Worm (Caenorhabditis elegans) whole organism, late embryonic: ENCODE data around the gene clec-86.

ENCODE experiments used
- T23F11.4 ChIP-seq: fragments of 200-800 bp; sonication (Bioruptor generic); optimal IDR thresholded peaks from 2 replicates; lab custom pipeline; 2018; ENCODE audit warnings: mild to moderate bottlenecking, missing genetic modification characterization, missing compliant biosample characterization
- Y22D7AL.16 ChIP-seq: sonication (generic microtip); optimal IDR thresholded peaks from 2 replicates; lab custom pipeline; 2016; ENCODE audit warnings: missing genetic modification characterization, missing compliant biosample characterization
- ahr-1 ChIP-seq: sonication (generic microtip); optimal IDR thresholded peaks from 2 replicates; lab custom pipeline; 2016; ENCODE audit warnings: missing genetic modification characterization, missing compliant biosample characterization
- ama-1 ChIP-seq: fragments of 150-350 bp; optimal IDR thresholded peaks from 2 replicates; lab custom pipeline; 2014
- ceh-14 ChIP-seq: sonication (generic microtip); optimal IDR thresholded peaks from 2 replicates; lab custom pipeline; 2016; ENCODE audit warnings: missing genotype, missing genetic modification characterization, missing compliant biosample characterization
- ceh-18 ChIP-seq: sonication (generic microtip); optimal IDR thresholded peaks from 2 replicates; lab custom pipeline; 2016; ENCODE audit warnings: missing genetic modification characterization, missing compliant biosample characterization
- ceh-19 ChIP-seq: fragments of 200-800 bp; sonication (Bioruptor generic); optimal IDR thresholded peaks from 2 replicates; lab custom pipeline; 2018; ENCODE audit warnings: mild to moderate bottlenecking, missing genetic modification characterization, missing compliant biosample characterization
- ceh-2 ChIP-seq: sonication (generic microtip); optimal IDR thresholded peaks from 2 replicates; lab custom pipeline; 2016; ENCODE audit warnings: missing genotype, missing genetic modification characterization, missing compliant biosample characterization
- ceh-22 ChIP-seq: sonication (generic microtip); optimal IDR thresholded peaks from 2 replicates; lab custom pipeline; 2017; ENCODE audit warnings: missing biosample characterization, missing genetic modification characterization
- ceh-24 ChIP-seq: sonication (generic microtip); optimal IDR thresholded peaks from 2 replicates; lab custom pipeline; 2016; ENCODE audit warnings: mild to moderate bottlenecking, missing genetic modification characterization, missing compliant biosample characterization
- ceh-30 ChIP-seq: fragments of 150-350 bp; optimal IDR thresholded peaks from 2 replicates; lab custom pipeline; 2014; ENCODE audit warnings: missing biosample characterization, missing genetic modification characterization
- ceh-31 ChIP-seq: sonication (generic microtip); optimal IDR thresholded peaks from 2 replicates; lab custom pipeline; 2016; ENCODE audit warnings: missing genetic modification characterization, missing compliant biosample characterization
- ceh-34 ChIP-seq: sonication (generic microtip); optimal IDR thresholded peaks from 2 replicates; lab custom pipeline; 2016; ENCODE audit warnings: mild to moderate bottlenecking, missing genetic modification characterization, missing compliant biosample characterization
- ceh-48 ChIP-seq: sonication (generic microtip); optimal IDR thresholded peaks from 2 replicates; lab custom pipeline; 2016; ENCODE audit warnings: missing genetic modification characterization, inconsistent platforms, missing compliant biosample characterization
- dmd-4 ChIP-seq: sonication (generic microtip); optimal IDR thresholded peaks from 2 replicates; lab custom pipeline; 2016; ENCODE audit warnings: borderline replicate concordance, missing genetic modification characterization, missing compliant biosample characterization
- fkh-6 ChIP-seq: sonication (generic microtip); optimal IDR thresholded peaks from 2 replicates; lab custom pipeline; 2016; ENCODE audit warnings: missing genetic modification characterization, missing compliant biosample characterization
- gmeb-2 ChIP-seq: sonication (generic microtip); optimal IDR thresholded peaks from 2 replicates; lab custom pipeline; 2016; ENCODE audit warnings: missing genetic modification characterization, inconsistent platforms, missing compliant biosample characterization
- hlh-13 ChIP-seq: fragments of 200-800 bp; sonication (Bioruptor generic); optimal IDR thresholded peaks from 2 replicates; lab custom pipeline; 2018; ENCODE audit warnings: mild to moderate bottlenecking, missing genetic modification characterization, missing compliant biosample characterization
- hlh-15 ChIP-seq: sonication (generic microtip); optimal IDR thresholded peaks from 2 replicates; lab custom pipeline; 2016; ENCODE audit warnings: missing genetic modification characterization, missing compliant biosample characterization
- hlh-30 ChIP-seq: sonication (generic microtip); optimal IDR thresholded peaks from 2 replicates; lab custom pipeline; 2017; ENCODE audit warnings: antibody characterized with exemption, missing genetic modification characterization, missing compliant biosample characterization; ENCODE audit not compliant: insufficient read depth
- lin-11 ChIP-seq: fragments of 200-800 bp; sonication (Bioruptor generic); optimal IDR thresholded peaks from 2 replicates; lab custom pipeline; 2018; ENCODE audit warnings: mild to moderate bottlenecking, missing genetic modification characterization, missing compliant biosample characterization
- npax-4 ChIP-seq: sonication (generic microtip); optimal IDR thresholded peaks from 2 replicates; lab custom pipeline; 2016; ENCODE audit warnings: missing genetic modification characterization, missing compliant biosample characterization
- odd-2 ChIP-seq: sonication (generic microtip); optimal IDR thresholded peaks from 2 replicates; lab custom pipeline; 2017; ENCODE audit warnings: antibody characterized with exemption, mild to moderate bottlenecking, missing genetic modification characterization, missing compliant biosample characterization
- pat-9 ChIP-seq: fragments of 200-800 bp; sonication (Bioruptor generic); optimal IDR thresholded peaks from 2 replicates; lab custom pipeline; 2018; ENCODE audit warnings: mild to moderate bottlenecking, missing genetic modification characterization, moderate library complexity, missing compliant biosample characterization
- pha-2 ChIP-seq: sonication (generic microtip); optimal IDR thresholded peaks from 2 replicates; lab custom pipeline; 2017; ENCODE audit warnings: mild to moderate bottlenecking, missing genetic modification characterization, missing compliant biosample characterization
- rnt-1 ChIP-seq: sonication (generic microtip); optimal IDR thresholded peaks from 2 replicates; lab custom pipeline; 2016; ENCODE audit warnings: missing genetic modification characterization, missing compliant biosample characterization
- sdc-2 ChIP-seq: sonication (generic microtip); optimal IDR thresholded peaks from 2 replicates; lab custom pipeline; 2016; ENCODE audit warnings: missing genotype, missing genetic modification characterization, missing compliant biosample characterization
- sox-2 ChIP-seq: fragments of 200-800 bp; sonication (Bioruptor generic); IDR thresholded peaks from 2 replicates; pipeline ENCODE4 v1.3.6; 2022; ENCODE audit warnings: missing genetic modification reagents, missing genetic modification characterization, missing compliant biosample characterization
- sox-4 ChIP-seq: sonication (generic microtip); optimal IDR thresholded peaks from 2 replicates; lab custom pipeline; 2017; ENCODE audit warnings: mild to moderate bottlenecking, missing genetic modification characterization, inconsistent platforms, missing compliant biosample characterization
- tbx-2 ChIP-seq: sonication (generic microtip); optimal IDR thresholded peaks from 2 replicates; lab custom pipeline; 2016; ENCODE audit warnings: missing genetic modification characterization, missing compliant biosample characterization
- tbx-7 ChIP-seq: sonication (generic microtip); optimal IDR thresholded peaks from 2 replicates; lab custom pipeline; 2016; ENCODE audit warnings: missing genotype, missing genetic modification characterization, missing compliant biosample characterization
- ttx-3 ChIP-seq: sonication (generic microtip); optimal IDR thresholded peaks from 2 replicates; lab custom pipeline; 2016; ENCODE audit warnings: missing genetic modification reagents, missing genetic modification characterization, missing compliant biosample characterization
- unc-3 ChIP-seq, 2 experiments: fragments of 200-800 bp in 1 of 2; sonication (Bioruptor generic) in 1 of 2; sonication (generic microtip) in 1 of 2; conservative IDR thresholded peaks in 1 of 2; optimal IDR thresholded peaks in 1 of 2; 2 replicates each; pipeline versions ENCODE4 v1.3.6 to Lab custom; 2016 to 2022; ENCODE audit warnings: missing compliant biosample characterization in 2 of 2, missing genetic modification characterization in 2 of 2, missing genetic modification reagents in 1 of 2
- unc-55 ChIP-seq: sonication (generic microtip); optimal IDR thresholded peaks from 2 replicates; lab custom pipeline; 2017; ENCODE audit warnings: missing biosample characterization, missing genetic modification reagents, missing genetic modification characterization
- unc-86 ChIP-seq: sonication (generic microtip); optimal IDR thresholded peaks from 2 replicates; lab custom pipeline; 2016; ENCODE audit warnings: missing genetic modification characterization, missing compliant biosample characterization

The clec-86 gene

ce11 chrX:7153460-7153859 lies 13.8 kb downstream of the clec-86 start:
- TF ChIP-seq pat-9 (peak; percentile 15), sox-4 (tag; lab: Kevin White, UChicago) (peak; percentile 13), pha-2 (no peak), unc-55 (GFP tag; lab: Kevin White, UChicago) (peak; percentile 21), tbx-2 (tag; lab: Kevin White, UChicago) (peak; percentile 44)

- TF ChIP-seq tbx-7 (tag; lab: Kevin White, UChicago), result no peak
- no peak for TF ChIP-seq ceh-22
- TF ChIP-seq ceh-34 (tag; lab: Kevin White, UChicago), result no peak
- TF ChIP-seq rnt-1 (tag; lab: Kevin White, UChicago), result no peak
- TF ChIP-seq ceh-14 (tag; lab: Kevin White, UChicago), result no peak
- no peak for TF ChIP-seq hlh-30 (tag; lab: Kevin White, UChicago)
- no peak for TF ChIP-seq unc-86 (tag; lab: Kevin White, UChicago)
- no peak for TF ChIP-seq fkh-6 (tag; lab: Kevin White, UChicago)
- no peak for TF ChIP-seq hlh-13 (GFP tag; lab: Kevin White, UChicago)
- no peak for TF ChIP-seq Y22D7AL.16 (tag; lab: Kevin White, UChicago)
- no peak for TF ChIP-seq lin-11 (tag; lab: Kevin White, UChicago)
- TF ChIP-seq ceh-19 (GFP tag; lab: Kevin White, UChicago), result no peak
- TF ChIP-seq ceh-30 (tag; lab: Kevin White, UChicago), result no peak
- TF ChIP-seq sdc-2, result no peak
- TF ChIP-seq ahr-1 (tag; lab: Kevin White, UChicago), result no peak
- TF ChIP-seq pat-9, result no peak
- no peak for TF ChIP-seq ceh-31 (tag; lab: Kevin White, UChicago)
- no peak for TF ChIP-seq tbx-2 (tag; lab: Kevin White, UChicago)
- TF ChIP-seq unc-55 (GFP tag; lab: Kevin White, UChicago), result no peak
- no peak for TF ChIP-seq sox-4 (tag; lab: Kevin White, UChicago)
Observed at ce11 chrX:7155879-7156278, 16.2 kb downstream of the clec-86 start, which contains the start of gene C54D1.7. Gene C54D1.7 (minus strand): TSS chrX:7156035.

ce11 chrX:7157483-7157882 lies 17.8 kb downstream of the clec-86 start:
- TF ChIP-seq sox-2 (GFP tag; lab: Robert Waterston, UW) (no peak), unc-3 (GFP tag; conservative IDR thresholded peaks at IDR 0.05; lab: Robert Waterston, UW) (no peak), unc-3 (tag; optimal IDR thresholded peaks at IDR 0.05; lab: Kevin White, UChicago) (no peak), T23F11.4 (GFP tag; lab: Kevin White, UChicago) (no peak), hlh-15 (no peak)

- no peak for TF ChIP-seq fkh-6 (tag; lab: Kevin White, UChicago)
- TF ChIP-seq rnt-1 (tag; lab: Kevin White, UChicago), result no peak
- TF ChIP-seq T23F11.4 (GFP tag; lab: Kevin White, UChicago), result no peak
- TF ChIP-seq lin-11 (tag; lab: Kevin White, UChicago), result no peak
- TF ChIP-seq ttx-3 (tag; lab: Kevin White, UChicago), result no peak
- TF ChIP-seq ceh-2 (tag; lab: Kevin White, UChicago), result no peak
- TF ChIP-seq odd-2, result no peak
- TF ChIP-seq ama-1 (lab: Kevin White, UChicago), result no peak
- TF ChIP-seq ceh-18 (tag; lab: Kevin White, UChicago), result no peak
- TF ChIP-seq ceh-48 (tag; lab: Kevin White, UChicago), result no peak
- no peak for TF ChIP-seq npax-4 (tag; lab: Kevin White, UChicago)
- TF ChIP-seq ceh-24 (tag; lab: Kevin White, UChicago), result no peak
- no peak for TF ChIP-seq gmeb-2 (tag; lab: Kevin White, UChicago)
- no peak for TF ChIP-seq dmd-4 (tag; lab: Kevin White, UChicago)
- TF ChIP-seq hlh-15, result no peak
- no peak for TF ChIP-seq tbx-7 (tag; lab: Kevin White, UChicago)
- TF ChIP-seq ceh-14 (tag; lab: Kevin White, UChicago), result no peak
Observed at ce11 chrX:7158736-7159135, 19.1 kb downstream of the clec-86 start, which contains the start of gene pgp-10. Gene pgp-10 (plus strand): TSS chrX:7159036.
